Worm (Caenorhabditis elegans): ENCODE results near the gene T27E4.5.

DNA sequence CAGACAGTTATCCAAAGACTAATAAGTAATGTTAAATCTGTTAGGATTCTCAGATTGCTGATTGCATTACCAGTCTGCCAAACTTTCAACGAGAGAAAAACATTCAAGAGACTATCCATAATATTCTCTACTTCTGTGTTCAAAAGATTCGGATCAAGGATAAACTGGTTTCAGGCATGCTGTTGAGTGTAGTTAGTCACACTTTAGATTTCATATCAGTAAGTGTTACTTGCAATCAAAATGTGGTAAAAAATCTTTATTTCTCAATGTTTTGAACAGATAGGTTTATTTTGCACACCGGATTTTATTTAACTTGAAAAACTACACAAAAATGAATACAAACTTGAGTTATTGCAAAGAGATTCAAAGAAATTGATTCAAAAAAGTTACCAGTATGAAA is 47.5 kb downstream of the T27E4.5 start, which contains the start of gene oac-41:
- TF ChIP-seq C04F5.9 (tag; optimal IDR thresholded peaks at IDR 0.05) (no peak), mep-1 (tag; optimal IDR thresholded peaks at IDR 0.05) (no peak), skn-1 (tag; optimal IDR thresholded peaks at IDR 0.05) (no peak), elt-3 (tag; optimal IDR thresholded peaks at IDR 0.05) (no peak), mdl-1 (tag; optimal IDR thresholded peaks at IDR 0.05) (no peak), unc-62 (GFP tag; optimal IDR thresholded peaks at IDR 0.05) (no peak)
